Fruit fly (Drosophila melanogaster) whole organism, embryonic: ENCODE results near the gene NANS.

Source experiments
- Atf3 ChIP-seq: fragments of 200-800 bp; sonication (Bioruptor generic); optimal IDR thresholded peaks from 3 replicates; lab custom pipeline; 2016; ENCODE audit warnings: missing biosample characterization, missing genetic modification characterization
- CG10321 ChIP-seq: fragments of 200-800 bp; sonication (Bioruptor generic); IDR thresholded peaks from 2 replicates; pipeline ENCODE4 v1.3.6; 2022; ENCODE audit warnings: missing biosample characterization, missing genetic modification characterization
- CG10565 ChIP-seq: fragments of 200-800 bp; sonication (Bioruptor generic); optimal IDR thresholded peaks from 3 replicates; lab custom pipeline; 2016; ENCODE audit warnings: missing biosample characterization, mild to moderate bottlenecking, missing genetic modification characterization
- CG11456 ChIP-seq: fragments of 200-800 bp; sonication (Bioruptor generic); IDR thresholded peaks from 3 replicates; pipeline ENCODE4 v1.3.6; 2022; ENCODE audit warnings: missing biosample characterization, missing genetic modification characterization
- CG1233 ChIP-seq: fragments of 200-800 bp; sonication (Bioruptor generic); optimal IDR thresholded peaks from 4 replicates; lab custom pipeline; 2018; ENCODE audit warnings: missing biosample characterization, mild to moderate bottlenecking, missing genetic modification characterization
- CG12942 ChIP-seq: fragments of 200-800 bp; sonication (Bioruptor generic); optimal IDR thresholded peaks from 3 replicates; lab custom pipeline; 2016; ENCODE audit warnings: missing biosample characterization, missing genetic modification characterization
- CG17359 ChIP-seq: fragments of 200-800 bp; sonication (Bioruptor generic); optimal IDR thresholded peaks from 3 replicates; lab custom pipeline; 2018; ENCODE audit warnings: missing biosample characterization, mild to moderate bottlenecking, missing genetic modification characterization, moderate library complexity
- CG17612 ChIP-seq: fragments of 200-800 bp; sonication (Bioruptor generic); IDR thresholded peaks from 2 replicates; pipeline ENCODE4 v1.3.6; 2022; ENCODE audit warnings: missing biosample characterization, missing genetic modification characterization
- CG1792 ChIP-seq: fragments of 200-800 bp; sonication (Bioruptor generic); optimal IDR thresholded peaks from 2 replicates; lab custom pipeline; 2016; ENCODE audit warnings: missing biosample characterization, missing genetic modification characterization
- CG18619 ChIP-seq: fragments of 200-800 bp; sonication (Bioruptor generic); optimal IDR thresholded peaks from 3 replicates; lab custom pipeline; 2017; ENCODE audit warnings: missing biosample characterization, mild to moderate bottlenecking, missing genetic modification characterization
- CG2199 ChIP-seq: fragments of 200-800 bp; sonication (Bioruptor generic); IDR thresholded peaks from 3 replicates; pipeline ENCODE4 v1.3.6; 2022; ENCODE audit warnings: missing biosample characterization, missing genetic modification characterization
- CG2875 ChIP-seq: fragments of 200-800 bp; sonication (Bioruptor generic); optimal IDR thresholded peaks from 2 replicates; lab custom pipeline; 2017; ENCODE audit warnings: missing biosample characterization, mild to moderate bottlenecking, missing genetic modification characterization, missing genetic modification reagents
- CG3407 ChIP-seq: fragments of 200-800 bp; sonication (Bioruptor generic); optimal IDR thresholded peaks from 2 replicates; lab custom pipeline; 2018; ENCODE audit warnings: missing biosample characterization, mild to moderate bottlenecking, missing genetic modification characterization
- CG4617 ChIP-seq: fragments of 200-800 bp; sonication (Bioruptor generic); optimal IDR thresholded peaks from 3 replicates; lab custom pipeline; 2016; ENCODE audit warnings: missing biosample characterization, missing genetic modification characterization, borderline replicate concordance
- CoRest ChIP-seq: fragments of 200-800 bp; sonication (Bioruptor generic); optimal IDR thresholded peaks from 3 replicates; lab custom pipeline; 2018; ENCODE audit warnings: missing biosample characterization, mild to moderate bottlenecking, missing genetic modification characterization, moderate library complexity
- Dbx ChIP-seq: fragments of 200-800 bp; sonication (Bioruptor generic); IDR thresholded peaks from 3 replicates; pipeline ENCODE4 v1.3.6; 2022; ENCODE audit warnings: missing biosample characterization, missing genetic modification characterization
- Dip2 ChIP-seq: fragments of 200-800 bp; sonication (Bioruptor generic); IDR thresholded peaks from 2 replicates; pipeline ENCODE4 v1.3.6; 2022; ENCODE audit warnings: missing biosample characterization, missing genetic modification characterization
- Dip3 ChIP-seq: fragments of 200-800 bp; sonication (Bioruptor generic); optimal IDR thresholded peaks from 3 replicates; lab custom pipeline; 2016; ENCODE audit warnings: missing biosample characterization, missing genetic modification characterization
- Drgx ChIP-seq: fragments of 200-800 bp; sonication (Bioruptor generic); IDR thresholded peaks from 2 replicates; pipeline ENCODE4 v1.3.6; 2022; ENCODE audit warnings: missing biosample characterization, missing genetic modification characterization
- Hsf ChIP-seq: fragments of 200-800 bp; sonication (Bioruptor generic); optimal IDR thresholded peaks from 3 replicates; lab custom pipeline; 2016; ENCODE audit warnings: missing biosample characterization, missing genetic modification characterization
- Kr ChIP-seq: fragments of 200-800 bp; sonication (Bioruptor generic); optimal IDR thresholded peaks from 2 replicates; lab custom pipeline; 2017; ENCODE audit warnings: missing biosample characterization, mild to moderate bottlenecking, missing genetic modification characterization
- Max ChIP-seq: fragments of 200-800 bp; sonication (Bioruptor generic); optimal IDR thresholded peaks from 2 replicates; lab custom pipeline; 2016; ENCODE audit warnings: missing biosample characterization, mild to moderate bottlenecking, missing genetic modification characterization
- Meics ChIP-seq: fragments of 200-800 bp; sonication (Bioruptor generic); optimal IDR thresholded peaks from 2 replicates; lab custom pipeline; 2017; ENCODE audit warnings: missing biosample characterization, mild to moderate bottlenecking, missing genetic modification characterization
- NK7.1 ChIP-seq: fragments of 200-800 bp; sonication (Bioruptor generic); optimal IDR thresholded peaks from 3 replicates; lab custom pipeline; 2016; ENCODE audit warnings: missing biosample characterization, missing genetic modification characterization
- Nf-YC ChIP-seq: fragments of 200-800 bp; optimal IDR thresholded peaks from 3 replicates; lab custom pipeline; 2019; ENCODE audit warnings: missing biosample characterization, mild to moderate bottlenecking, missing genetic modification characterization, moderate library complexity
- Rfx ChIP-seq: fragments of 200-800 bp; sonication (Bioruptor generic); IDR thresholded peaks from 2 replicates; pipeline ENCODE4 v1.3.6; 2022; ENCODE audit warnings: missing biosample characterization, missing genetic modification characterization
- Side ChIP-seq: fragments of 200-800 bp; sonication (Bioruptor generic); optimal IDR thresholded peaks from 2 replicates; lab custom pipeline; 2016; ENCODE audit warnings: missing biosample characterization, missing genetic modification characterization
- Six4 ChIP-seq: fragments of 200-800 bp; sonication (Bioruptor generic); optimal IDR thresholded peaks from 2 replicates; lab custom pipeline; 2016; ENCODE audit warnings: missing biosample characterization, missing genetic modification characterization
- Sox102F ChIP-seq: fragments of 200-800 bp; sonication (Bioruptor generic); optimal IDR thresholded peaks from 2 replicates; lab custom pipeline; 2018; ENCODE audit warnings: missing biosample characterization, mild to moderate bottlenecking, missing genetic modification characterization, moderate library complexity
- Stat92E ChIP-seq, 3 experiments: fragments of >200 bp in 2 of 3; fragments of 200-800 bp in 1 of 3; sonication (Bioruptor generic) in 1 of 3; optimal IDR thresholded peaks; 2 replicates each; lab custom pipeline; 2017 to 2019; ENCODE audit warnings: missing biosample characterization in 3 of 3, missing genetic modification characterization in 3 of 3, mild to moderate bottlenecking in 1 of 3, moderate library complexity in 1 of 3
- Taf1 ChIP-seq: fragments of 200-800 bp; sonication (Bioruptor generic); IDR thresholded peaks from 2 replicates; pipeline ENCODE4 v1.3.6; 2022; ENCODE audit warnings: missing biosample characterization, missing genetic modification characterization
- al ChIP-seq: fragments of 200-800 bp; sonication (Bioruptor generic); IDR thresholded peaks from 2 replicates; pipeline ENCODE4 v1.3.6; 2022; ENCODE audit warnings: missing biosample characterization, missing genetic modification characterization
- chinmo ChIP-seq: fragments of 200-800 bp; sonication (Bioruptor generic); IDR thresholded peaks from 4 replicates; pipeline ENCODE4 v1.3.6; 2022; ENCODE audit warnings: missing biosample characterization, missing genetic modification characterization; ENCODE audit not compliant: partially characterized antibody
- chm ChIP-seq: fragments of 200-800 bp; sonication (Bioruptor generic); IDR thresholded peaks from 2 replicates; pipeline ENCODE4 v1.3.6; 2022; ENCODE audit warnings: missing biosample characterization, missing genetic modification characterization
- da ChIP-seq: fragments of 200-800 bp; sonication (Bioruptor generic); optimal IDR thresholded peaks from 2 replicates; lab custom pipeline; 2016; ENCODE audit warnings: missing biosample characterization, missing genetic modification characterization
- dm ChIP-seq: fragments of 200-800 bp; sonication (Bioruptor generic); optimal IDR thresholded peaks from 3 replicates; lab custom pipeline; 2016; ENCODE audit warnings: missing biosample characterization, missing genetic modification characterization
- gcm ChIP-seq: fragments of 200-800 bp; sonication (Bioruptor generic); optimal IDR thresholded peaks from 2 replicates; lab custom pipeline; 2019; ENCODE audit warnings: missing biosample characterization, mild to moderate bottlenecking, missing genetic modification characterization, moderate library complexity
- ind ChIP-seq: fragments of 200-800 bp; sonication (Bioruptor generic); optimal IDR thresholded peaks from 3 replicates; lab custom pipeline; 2016; ENCODE audit warnings: missing biosample characterization, missing genetic modification characterization
- kni ChIP-seq: fragments of 200-800 bp; sonication (Bioruptor generic); optimal IDR thresholded peaks from 3 replicates; lab custom pipeline; 2017; ENCODE audit warnings: mild to moderate bottlenecking, missing biosample characterization, missing genetic modification reagents, missing genetic modification characterization
- lov ChIP-seq, 2 experiments: fragments of 200-800 bp in 1 of 2; fragments of >200 bp in 1 of 2; sonication (Bioruptor generic) in 1 of 2; IDR thresholded peaks in 1 of 2; optimal IDR thresholded peaks in 1 of 2; 2 replicates in 1 of 2; 3 replicates in 1 of 2; pipeline versions ENCODE4 v1.3.6 to Lab custom; 2017 to 2022; ENCODE audit warnings: missing biosample characterization in 1 of 2, missing genetic modification characterization in 1 of 2
- otp ChIP-seq: fragments of 200-800 bp; sonication (Bioruptor generic); IDR thresholded peaks from 3 replicates; pipeline ENCODE4, ENCODE4 v1.3.6; 2022; ENCODE audit warnings: missing biosample characterization, missing genetic modification characterization
- pho ChIP-seq: fragments of 200-800 bp; sonication (Bioruptor generic); optimal IDR thresholded peaks from 2 replicates; lab custom pipeline; 2016; ENCODE audit warnings: missing biosample characterization, missing genetic modification characterization
- pros ChIP-seq: fragments of 200-800 bp; sonication (Bioruptor generic); optimal IDR thresholded peaks from 3 replicates; lab custom pipeline; 2019; ENCODE audit warnings: missing biosample characterization, mild to moderate bottlenecking, missing genetic modification characterization, moderate library complexity
- row ChIP-seq: fragments of 200-800 bp; sonication (Bioruptor generic); IDR thresholded peaks from 3 replicates; pipeline ENCODE4 v1.3.6; 2022; ENCODE audit warnings: missing biosample characterization, missing genetic modification characterization
- salm ChIP-seq: fragments of 200-800 bp; sonication (Bioruptor generic); optimal IDR thresholded peaks from 2 replicates; lab custom pipeline; 2018; ENCODE audit warnings: missing biosample characterization, mild to moderate bottlenecking, missing genetic modification characterization
- schlank ChIP-seq: fragments of 200-800 bp; sonication (Bioruptor generic); optimal IDR thresholded peaks from 2 replicates; lab custom pipeline; 2018; ENCODE audit warnings: missing biosample characterization, mild to moderate bottlenecking, missing genetic modification characterization
- sd ChIP-seq: fragments of 200-800 bp; sonication (Bioruptor generic); optimal IDR thresholded peaks from 3 replicates; lab custom pipeline; 2018; ENCODE audit warnings: missing biosample characterization, mild to moderate bottlenecking, missing genetic modification characterization, moderate library complexity
- slp2 ChIP-seq: fragments of 200-800 bp; sonication (Bioruptor generic); optimal IDR thresholded peaks from 2 replicates; lab custom pipeline; 2016; ENCODE audit warnings: missing biosample characterization, missing genetic modification characterization
- sr ChIP-seq: fragments of 200-800 bp; sonication (Bioruptor generic); IDR thresholded peaks from 3 replicates; pipeline ENCODE4 v1.3.6; 2022; ENCODE audit warnings: missing biosample characterization, missing genetic modification characterization
- vvl ChIP-seq: fragments of 200-800 bp; sonication (Bioruptor generic); IDR thresholded peaks from 2 replicates; pipeline ENCODE4 v1.3.6; 2022; ENCODE audit warnings: missing biosample characterization, missing genetic modification characterization
- wek ChIP-seq: fragments of 200-800 bp; sonication (Bioruptor generic); optimal IDR thresholded peaks from 3 replicates; lab custom pipeline; 2018; ENCODE audit warnings: missing biosample characterization, mild to moderate bottlenecking, missing genetic modification characterization, moderate library complexity

Gene NANS

dm6 chr3R:12451888-12452514 lies 25.6 kb downstream of the NANS start, which contains the start of gene CG5509 (continued):
- peak; percentile 50 for TF ChIP-seq Drgx
- TF ChIP-seq Kr: no peak
- no peak for TF ChIP-seq otp
- no peak for TF ChIP-seq ind (GFP tag; lab: Kevin White, UChicago)
- TF ChIP-seq CG1233 (GFP tag; lab: Kevin White, UChicago): no peak
- no peak for TF ChIP-seq Dip3 (GFP tag; lab: Kevin White, UChicago)
- no peak for TF ChIP-seq Max
- TF ChIP-seq Six4 (GFP tag; lab: Kevin White, UChicago): no peak
- no peak for TF ChIP-seq CG4617
- no peak for TF ChIP-seq lov (optimal IDR thresholded peaks at IDR 0.05; lab: Kevin White, UChicago)
- no peak for TF ChIP-seq lov (GFP tag; IDR thresholded peaks at IDR 0.05; lab: Robert Waterston, UW)
- TF ChIP-seq slp2 (GFP tag; lab: Kevin White, UChicago): no peak
- peak; percentile 46; the same call in 2 of the 3 replicates for TF ChIP-seq sr (GFP tag; lab: Robert Waterston, UW)
- TF ChIP-seq chm (GFP tag; lab: Robert Waterston, UW): no peak
- TF ChIP-seq CG17359 (tag; lab: Kevin White, UChicago): no peak
- 0 out of 3 replicates have a peak, but pooled peaks have one; percentile 20 for TF ChIP-seq row (GFP tag; lab: Robert Waterston, UW)
- no peak for TF ChIP-seq CG10321 (GFP tag; lab: Robert Waterston, UW)
- no peak for TF ChIP-seq pros (GFP tag; lab: Kevin White, UChicago)
- TF ChIP-seq pho (GFP tag; lab: Kevin White, UChicago): no peak
- TF ChIP-seq Hsf (GFP tag; lab: Kevin White, UChicago): no peak
- no peak for TF ChIP-seq CoRest
- TF ChIP-seq salm (tag; lab: Kevin White, UChicago): no peak
- peak; percentile 26 for TF ChIP-seq sd
- TF ChIP-seq CG12942 (GFP tag; lab: Kevin White, UChicago): no peak
- TF ChIP-seq Taf1 (GFP tag; lab: Robert Waterston, UW): no peak
- TF ChIP-seq CG1792 (GFP tag; lab: Kevin White, UChicago): no peak
- no peak for TF ChIP-seq al (GFP tag; lab: Robert Waterston, UW)
- TF ChIP-seq Atf3 (GFP tag; lab: Kevin White, UChicago): no peak
- no peak for TF ChIP-seq gcm (GFP tag; lab: Kevin White, UChicago)
- TF ChIP-seq CG10565 (GFP tag; lab: Kevin White, UChicago): no peak
- TF ChIP-seq CG18619 (GFP tag; lab: Kevin White, UChicago): no peak
- TF ChIP-seq NK7.1: no peak
- TF ChIP-seq schlank (tag; lab: Kevin White, UChicago): no peak
- TF ChIP-seq Side: no peak
- TF ChIP-seq da (GFP tag; lab: Kevin White, UChicago): no peak
- TF ChIP-seq CG2875 (GFP tag; lab: Kevin White, UChicago): no peak

- 0 out of 3 replicates have a peak, but pooled peaks have one; percentile 16 for TF ChIP-seq CG2199 (GFP tag; lab: Robert Waterston, UW)
- peak; percentile 90 for TF ChIP-seq kni (GFP tag; lab: Kevin White, UChicago)
- no peak for TF ChIP-seq CG10565 (GFP tag; lab: Kevin White, UChicago)
- no peak for TF ChIP-seq Meics (GFP tag; lab: Kevin White, UChicago)
- no peak for TF ChIP-seq Rfx
- TF ChIP-seq CG3407: no peak
- no peak for TF ChIP-seq Sox102F (GFP tag; lab: Kevin White, UChicago)
- TF ChIP-seq Stat92E (GFP tag; optimal IDR thresholded peaks at IDR 0.05; lab: Kevin White, UChicago): peak in 1 of 3 experiments; percentile 33
- TF ChIP-seq chinmo: 0 out of 4 replicates have a peak, but pooled peaks have one; percentile 65
- no peak for TF ChIP-seq Dbx (GFP tag; lab: Robert Waterston, UW)
- TF ChIP-seq CG11456: no peak
- TF ChIP-seq wek: no peak
- no peak for TF ChIP-seq dm (GFP tag; lab: Kevin White, UChicago)
- TF ChIP-seq Dip2 (GFP tag; lab: Robert Waterston, UW): no peak
- TF ChIP-seq vvl (GFP tag; lab: Robert Waterston, UW): 0 out of 2 replicates have a peak, but pooled peaks have one; percentile 19
- TF ChIP-seq Nf-YC (tag; lab: Kevin White, UChicago): peak; percentile 7
- no peak for TF ChIP-seq CG17612 (GFP tag; lab: Robert Waterston, UW)
- TF ChIP-seq ind (GFP tag; lab: Kevin White, UChicago): no peak
These were observed 28.1 kb downstream of the NANS start for dm6 chr3R:12454492-12454891.
